Worm (Caenorhabditis elegans): ENCODE data around the gene nhr-3.

Gene nhr-3

ce11 chrX:14562286-14563086, 4.2 kb downstream of the nhr-3 start (continued):
- no peak for TF ChIP-seq C34B4.2 (tag; optimal IDR thresholded peaks at IDR 0.05)
- TF ChIP-seq fos-1 (tag; optimal IDR thresholded peaks at IDR 0.05): peak; percentile 8
- no peak for TF ChIP-seq pqm-1 (tag; optimal IDR thresholded peaks at IDR 0.05)
- peak; percentile 35 for TF ChIP-seq lir-3 (tag; optimal IDR thresholded peaks at IDR 0.05; ENCODE audit: poor library complexity)
- no peak for TF ChIP-seq nhr-90 (tag; optimal IDR thresholded peaks at IDR 0.05; ENCODE audit: poor library complexity)
- no peak for TF ChIP-seq nhr-85 (tag)
- no peak for TF ChIP-seq isw-1 (GFP tag; IDR thresholded peaks at IDR 0.05)
- TF ChIP-seq swsn-7 (tag; optimal IDR thresholded peaks at IDR 0.05): peak; percentile 82
- TF ChIP-seq mef-2 (tag; optimal IDR thresholded peaks at IDR 0.05): peak; percentile 88
- TF ChIP-seq egl-13 (tag; optimal IDR thresholded peaks at IDR 0.05): peak; percentile 97
- TF ChIP-seq lsy-2 (tag; optimal IDR thresholded peaks at IDR 0.05): peak in 1 of 2 experiments; percentile 72
- TF ChIP-seq dpl-1 (GFP tag; optimal IDR thresholded peaks at IDR 0.05): peak in 1 of 3 experiments; percentile 4
- no peak for TF ChIP-seq unc-30 (tag; optimal IDR thresholded peaks at IDR 0.05)
- TF ChIP-seq jun-1 (tag; optimal IDR thresholded peaks at IDR 0.05): no peak
- TF ChIP-seq unc-98 (GFP tag; IDR thresholded peaks at IDR 0.05): no peak
- TF ChIP-seq pax-3 (tag; optimal IDR thresholded peaks at IDR 0.05): peak; percentile 87
- TF ChIP-seq nhr-19 (GFP tag; conservative IDR thresholded peaks at IDR 0.05): peak; percentile 68
- no peak for TF ChIP-seq ceh-63 (GFP tag; optimal IDR thresholded peaks at IDR 0.05)
- peak; percentile 34 for TF ChIP-seq nhr-77 (tag; optimal IDR thresholded peaks at IDR 0.05)
- TF ChIP-seq vab-15 (tag; optimal IDR thresholded peaks at IDR 0.05): no peak
- TF ChIP-seq nhr-71 (tag; optimal IDR thresholded peaks at IDR 0.05): peak; percentile 98
- TF ChIP-seq lin-15B (tag; optimal IDR thresholded peaks at IDR 0.05): no peak
- no peak for TF ChIP-seq C16A3.4 (tag; optimal IDR thresholded peaks at IDR 0.05)
- no peak for TF ChIP-seq ceh-82 (tag; optimal IDR thresholded peaks at IDR 0.05)
- no peak for TF ChIP-seq hpl-2 (GFP tag; optimal IDR thresholded peaks at IDR 0.05)
- no peak for TF ChIP-seq pag-3 (tag; optimal IDR thresholded peaks at IDR 0.05; ENCODE audit: borderline replicate concordance, insufficient read depth)
- peak; percentile 39 for TF ChIP-seq irx-1 (tag; optimal IDR thresholded peaks at IDR 0.05)
- TF ChIP-seq grh-1 (GFP tag; IDR thresholded peaks at IDR 0.05): no peak
- TF ChIP-seq nhr-84 (tag; optimal IDR thresholded peaks at IDR 0.05): no peak
- no peak for TF ChIP-seq efl-3 (GFP tag; optimal IDR thresholded peaks at IDR 0.05)
- TF ChIP-seq elt-2 (tag; optimal IDR thresholded peaks at IDR 0.05): no peak
- no peak for TF ChIP-seq nhr-28 (tag; optimal IDR thresholded peaks at IDR 0.05)
- TF ChIP-seq aly-2 (tag; optimal IDR thresholded peaks at IDR 0.05): no peak
- no peak for TF ChIP-seq mdl-1 (tag; optimal IDR thresholded peaks at IDR 0.05)
- no peak for TF ChIP-seq unc-130 (tag; optimal IDR thresholded peaks at IDR 0.05)
- TF ChIP-seq elt-3 (tag; optimal IDR thresholded peaks at IDR 0.05): peak in 2 of 6 experiments; percentile 6 to 35
- peak; percentile 56 for TF ChIP-seq hlh-4 (tag; optimal IDR thresholded peaks at IDR 0.05)

- TF ChIP-seq blmp-1 (tag; optimal IDR thresholded peaks at IDR 0.05): peak; percentile 67
- TF ChIP-seq nhr-85 (tag): peak; percentile 68
- no peak for TF ChIP-seq hlh-4 (tag; optimal IDR thresholded peaks at IDR 0.05)
- no peak for TF ChIP-seq ztf-11 (tag; optimal IDR thresholded peaks at IDR 0.05)
- no peak for TF ChIP-seq lin-15B (tag; optimal IDR thresholded peaks at IDR 0.05)
- no peak for TF ChIP-seq ceh-8 (GFP tag; optimal IDR thresholded peaks at IDR 0.05)
- TF ChIP-seq grh-1 (GFP tag; IDR thresholded peaks at IDR 0.05): no peak
- TF ChIP-seq tbx-2 (tag; optimal IDR thresholded peaks at IDR 0.05): no peak
- no peak for TF ChIP-seq mdl-1 (tag; optimal IDR thresholded peaks at IDR 0.05)
- no peak for TF ChIP-seq mef-2 (tag; optimal IDR thresholded peaks at IDR 0.05)
- TF ChIP-seq nhr-76 (tag; optimal IDR thresholded peaks at IDR 0.05): no peak
- no peak for TF ChIP-seq isw-1 (GFP tag; IDR thresholded peaks at IDR 0.05)
- TF ChIP-seq nhr-12 (tag; optimal IDR thresholded peaks at IDR 0.05): no peak
- TF ChIP-seq fkh-10 (GFP tag; optimal IDR thresholded peaks at IDR 0.05): no peak
- TF ChIP-seq elt-2 (tag; optimal IDR thresholded peaks at IDR 0.05): no peak
- TF ChIP-seq nhr-19 (GFP tag; conservative IDR thresholded peaks at IDR 0.05): no peak
- no peak for TF ChIP-seq egl-13 (tag; optimal IDR thresholded peaks at IDR 0.05)
- no peak for TF ChIP-seq lin-39 (tag; optimal IDR thresholded peaks at IDR 0.05)
- no peak for TF ChIP-seq skn-1 (tag; optimal IDR thresholded peaks at IDR 0.05)
- peak; percentile 4 for TF ChIP-seq nhr-71 (tag; optimal IDR thresholded peaks at IDR 0.05)
- no peak for TF ChIP-seq unc-86 (tag; optimal IDR thresholded peaks at IDR 0.05)
These were observed 5.5 kb downstream of the nhr-3 start for ce11 chrX:14563818-14564217.
